Worm (Caenorhabditis elegans): ENCODE measurements around the gene Y59H11AR.10.

ce11 chrIV:8597504-8597903, 5.5 kb upstream of the Y59H11AR.10 start:
- TF ChIP-seq pqm-1 (tag; optimal IDR thresholded peaks at IDR 0.05) = no peak
- TF ChIP-seq elt-2 (tag; optimal IDR thresholded peaks at IDR 0.05) = no peak
- TF ChIP-seq nhr-28 (tag; optimal IDR thresholded peaks at IDR 0.05) = no peak
- peak; percentile 2 to 36 for TF ChIP-seq lin-35 (GFP tag; optimal IDR thresholded peaks at IDR 0.05)

Data from whole organism, L1 larva.